Worm (Caenorhabditis elegans) whole organism, L4 larva: Measurements from ENCODE around the gene F37A4.5.

ENCODE experiments used
- ceh-44 ChIP-seq: fragments of 200-800 bp; sonication (Bioruptor generic); IDR thresholded peaks from 2 replicates; pipeline ENCODE4 v1.3.6; 2022; ENCODE audit warnings: missing genetic modification reagents, missing genetic modification characterization, missing compliant biosample characterization
- ceh-62 ChIP-seq: sonication (generic microtip); optimal IDR thresholded peaks from 2 replicates; lab custom pipeline; 2017; ENCODE audit warnings: missing biosample characterization, missing genetic modification characterization
- dve-1 ChIP-seq: sonication (generic microtip); optimal IDR thresholded peaks from 2 replicates; lab custom pipeline; 2017; ENCODE audit warnings: antibody characterized with exemption, mild to moderate bottlenecking, missing genetic modification characterization, missing compliant biosample characterization; ENCODE audit not compliant: insufficient read depth
- fos-1 ChIP-seq: fragments of 150-350 bp; optimal IDR thresholded peaks from 2 replicates; lab custom pipeline; 2014; ENCODE audit warnings: missing biosample characterization, missing genetic modification characterization
- lin-15B ChIP-seq: fragments of 150-350 bp; sonication (generic microtip); optimal IDR thresholded peaks from 3 replicates; lab custom pipeline; 2014; ENCODE audit warnings: missing biosample characterization, missing genetic modification characterization
- php-3 ChIP-seq: fragments of 200-800 bp; sonication (Bioruptor generic); IDR thresholded peaks from 2 replicates; pipeline ENCODE4 v1.3.6; 2022; ENCODE audit warnings: missing genetic modification reagents, missing genetic modification characterization, missing compliant biosample characterization
- sdz-12 ChIP-seq: fragments of 200-800 bp; sonication (Bioruptor generic); optimal IDR thresholded peaks from 2 replicates; lab custom pipeline; 2018; ENCODE audit warnings: mild to moderate bottlenecking, missing genetic modification characterization, missing compliant biosample characterization
- tra-1 ChIP-seq: fragments of 200-800 bp; sonication (Bioruptor generic); IDR thresholded peaks from 2 replicates; pipeline ENCODE4 v1.3.6; 2022; ENCODE audit warnings: missing genetic modification reagents, missing genetic modification characterization, missing compliant biosample characterization
- vab-7 ChIP-seq: fragments of 200-800 bp; sonication (Bioruptor generic); IDR thresholded peaks from 2 replicates; pipeline ENCODE4 v1.3.6; 2022; ENCODE audit warnings: missing genetic modification reagents, missing genetic modification characterization, missing compliant biosample characterization

ce11 chrIII:6734420-6734819 lies 22.7 kb downstream of the F37A4.5 start, which contains the start of gene Y102E9.3:
- TF ChIP-seq ceh-44: no peak
- no peak for TF ChIP-seq sdz-12 (GFP tag; lab: Kevin White, UChicago)
- no peak for TF ChIP-seq tra-1 (GFP tag; lab: Robert Waterston, UW)
- no peak for TF ChIP-seq fos-1 (tag; lab: Kevin White, UChicago)
- TF ChIP-seq dve-1: no peak
- no peak for TF ChIP-seq lin-15B (tag; lab: Kevin White, UChicago)
- TF ChIP-seq vab-7 (GFP tag; lab: Robert Waterston, UW): no peak
- no peak for TF ChIP-seq ceh-62 (tag; lab: Kevin White, UChicago)
- TF ChIP-seq php-3: no peak
